Worm (Caenorhabditis elegans) whole organism, L1 larva: ENCODE measurements around the gene C56G2.22.
A peak's percentile ranks its signal among the peaks of the same experiment; 100 is the strongest.

Experiments used
- aha-1 ChIP-seq: fragments of 150-350 bp; optimal IDR thresholded peaks from 2 replicates; lab custom pipeline; 2014; ENCODE audit warnings: missing biosample characterization, missing genetic modification characterization
- alr-1 ChIP-seq: fragments of 200-800 bp; sonication (Bioruptor generic); optimal IDR thresholded peaks from 2 replicates; lab custom pipeline; 2018; ENCODE audit warnings: borderline replicate concordance, mild to moderate bottlenecking, missing genetic modification characterization, missing compliant biosample characterization
- ceh-63 ChIP-seq: fragments of 200-800 bp; sonication (Bioruptor generic); optimal IDR thresholded peaks from 2 replicates; lab custom pipeline; 2018; ENCODE audit warnings: mild to moderate bottlenecking, missing genetic modification characterization, missing compliant biosample characterization
- ceh-88 ChIP-seq: fragments of 200-800 bp; sonication (Bioruptor generic); IDR thresholded peaks from 2 replicates; pipeline ENCODE4 v1.3.6; 2022; ENCODE audit warnings: missing genetic modification characterization, missing compliant biosample characterization
- ceh-90 ChIP-seq: sonication (generic microtip); optimal IDR thresholded peaks from 2 replicates; lab custom pipeline; 2016; ENCODE audit warnings: missing genetic modification characterization, missing compliant biosample characterization
- dpl-1 ChIP-seq, 3 experiments: fragments of 150-350 bp in 2 of 3; sonication (generic microtip) in 1 of 3; optimal IDR thresholded peaks; 2 replicates each; lab custom pipeline; 2014 to 2017; ENCODE audit warnings: missing biosample characterization in 3 of 3, missing genetic modification characterization in 3 of 3, missing genetic modification reagents in 3 of 3
- efl-1 ChIP-seq, 4 experiments: fragments of 150-350 bp; optimal IDR thresholded peaks in 3 of 4; peaks in 1 of 4; 1 replicate in 1 of 4; 2 replicates in 3 of 4; lab custom pipeline; 2014; ENCODE audit warnings: missing biosample characterization in 2 of 4, missing genetic modification characterization in 2 of 4, missing genetic modification reagents in 2 of 4
- efl-3 ChIP-seq: fragments of 200-800 bp; sonication (Bioruptor generic); optimal IDR thresholded peaks from 2 replicates; lab custom pipeline; 2018; ENCODE audit warnings: mild to moderate bottlenecking, missing genetic modification characterization, missing compliant biosample characterization
- egl-13 ChIP-seq: sonication (generic microtip); optimal IDR thresholded peaks from 2 replicates; lab custom pipeline; 2016; ENCODE audit warnings: missing genotype, missing genetic modification reagents, missing genetic modification characterization, missing compliant biosample characterization
- egl-27 ChIP-seq, 2 experiments: fragments of 150-350 bp in 1 of 2; sonication (generic microtip); optimal IDR thresholded peaks; 3 replicates each; lab custom pipeline; 2017 to 2018; ENCODE audit warnings: missing biosample characterization in 2 of 2, missing genetic modification characterization in 2 of 2, missing genetic modification reagents in 2 of 2
- ets-5 ChIP-seq: fragments of 200-800 bp; sonication (Bioruptor generic); IDR thresholded peaks from 2 replicates; pipeline ENCODE4 v1.3.6; 2022; ENCODE audit warnings: missing genetic modification characterization, missing compliant biosample characterization
- fkh-8 ChIP-seq: sonication (generic microtip); optimal IDR thresholded peaks from 2 replicates; lab custom pipeline; 2016; ENCODE audit warnings: mild to moderate bottlenecking, missing genetic modification characterization, missing compliant biosample characterization
- fos-1 ChIP-seq: fragments of 150-350 bp; optimal IDR thresholded peaks from 2 replicates; lab custom pipeline; 2014; ENCODE audit warnings: missing biosample characterization, missing genetic modification characterization
- hlh-17 ChIP-seq: fragments of 200-800 bp; sonication (Bioruptor generic); optimal IDR thresholded peaks from 2 replicates; lab custom pipeline; 2018; ENCODE audit warnings: missing genetic modification characterization, mild to moderate bottlenecking, missing compliant biosample characterization, moderate library complexity, borderline replicate concordance
- hlh-4 ChIP-seq: sonication (generic microtip); optimal IDR thresholded peaks from 2 replicates; lab custom pipeline; 2016; ENCODE audit warnings: mild to moderate bottlenecking, missing genetic modification characterization, missing compliant biosample characterization
- hpl-2 ChIP-seq: fragments of 150-350 bp; optimal IDR thresholded peaks from 2 replicates; lab custom pipeline; 2014; ENCODE audit warnings: missing biosample characterization, missing genetic modification reagents, missing genetic modification characterization
- irx-1 ChIP-seq: sonication (generic microtip); optimal IDR thresholded peaks from 2 replicates; lab custom pipeline; 2016; ENCODE audit warnings: missing genetic modification characterization, missing compliant biosample characterization
- lin-13 ChIP-seq: fragments of 150-350 bp; optimal IDR thresholded peaks from 2 replicates; lab custom pipeline; 2014; ENCODE audit warnings: missing biosample characterization, missing genetic modification reagents, missing genetic modification characterization
- lin-14 ChIP-seq: fragments of 200-800 bp; sonication (Bioruptor generic); optimal IDR thresholded peaks from 2 replicates; lab custom pipeline; 2018; ENCODE audit warnings: mild to moderate bottlenecking, missing genetic modification characterization, moderate library complexity, missing compliant biosample characterization
- lin-35 ChIP-seq, 2 experiments: fragments of 150-350 bp; optimal IDR thresholded peaks; 2 replicates each; lab custom pipeline; 2014; ENCODE audit warnings: missing biosample characterization in 2 of 2, missing genetic modification characterization in 2 of 2, missing genetic modification reagents in 2 of 2
- lin-39 ChIP-seq: fragments of 150-350 bp; optimal IDR thresholded peaks from 2 replicates; lab custom pipeline; 2014; ENCODE audit warnings: missing biosample characterization, missing genetic modification reagents, missing genetic modification characterization
- mdl-1 ChIP-seq, 2 experiments: fragments of 150-350 bp; optimal IDR thresholded peaks; 2 replicates each; lab custom pipeline; 2014 to 2017; ENCODE audit warnings: missing biosample characterization in 2 of 2, missing genetic modification characterization in 2 of 2, inconsistent platforms in 1 of 2
- nhr-12 ChIP-seq: sonication (generic microtip); optimal IDR thresholded peaks from 2 replicates; lab custom pipeline; 2017; ENCODE audit warnings: missing biosample characterization, missing genetic modification characterization
- nhr-20 ChIP-seq: sonication (generic microtip); optimal IDR thresholded peaks from 2 replicates; lab custom pipeline; 2016; ENCODE audit warnings: mild to moderate bottlenecking, missing genetic modification characterization, missing compliant biosample characterization
- nhr-47 ChIP-seq: sonication (generic microtip); optimal IDR thresholded peaks from 2 replicates; lab custom pipeline; 2016; ENCODE audit warnings: mild to moderate bottlenecking, missing genetic modification characterization, moderate library complexity, missing compliant biosample characterization
- nhr-71 ChIP-seq: sonication (generic microtip); optimal IDR thresholded peaks from 2 replicates; lab custom pipeline; 2016; ENCODE audit warnings: mild to moderate bottlenecking, missing genetic modification characterization, moderate library complexity, missing compliant biosample characterization
- nhr-76 ChIP-seq: sonication (generic microtip); optimal IDR thresholded peaks from 2 replicates; lab custom pipeline; 2017; ENCODE audit warnings: missing biosample characterization, missing genetic modification characterization
- nhr-84 ChIP-seq: sonication (generic microtip); optimal IDR thresholded peaks from 2 replicates; lab custom pipeline; 2017; ENCODE audit warnings: missing biosample characterization, missing genetic modification characterization
- nhr-85 ChIP-seq: sonication (generic microtip); peaks from one replicate; lab custom pipeline; 2016; ENCODE audit warnings: missing genetic modification characterization, inconsistent platforms, missing compliant biosample characterization
- pag-3 ChIP-seq: sonication (generic microtip); optimal IDR thresholded peaks from 2 replicates; lab custom pipeline; 2017; ENCODE audit warnings: missing genetic modification characterization, mild to moderate bottlenecking, missing compliant biosample characterization, antibody characterized with exemption, borderline replicate concordance; ENCODE audit not compliant: insufficient read depth
- rnt-1 ChIP-seq: sonication (generic microtip); optimal IDR thresholded peaks from 2 replicates; lab custom pipeline; 2016; ENCODE audit warnings: mild to moderate bottlenecking, missing genetic modification characterization, moderate library complexity, missing compliant biosample characterization
- skn-1 ChIP-seq: fragments of 150-350 bp; optimal IDR thresholded peaks from 2 replicates; lab custom pipeline; 2014; ENCODE audit warnings: missing biosample characterization, missing genetic modification characterization
- snu-23 ChIP-seq: sonication (generic microtip); optimal IDR thresholded peaks from 2 replicates; lab custom pipeline; 2016; ENCODE audit warnings: missing genetic modification characterization, missing compliant biosample characterization
- sup-37 ChIP-seq: fragments of 200-800 bp; sonication (Bioruptor generic); optimal IDR thresholded peaks from 2 replicates; lab custom pipeline; 2018; ENCODE audit warnings: mild to moderate bottlenecking, missing genetic modification characterization, missing compliant biosample characterization
- unc-130 ChIP-seq: fragments of 150-350 bp; optimal IDR thresholded peaks from 2 replicates; lab custom pipeline; 2017; ENCODE audit warnings: missing biosample characterization, missing genetic modification characterization, inconsistent platforms
- unc-30 ChIP-seq: sonication (generic microtip); optimal IDR thresholded peaks from 2 replicates; lab custom pipeline; 2017; ENCODE audit warnings: missing biosample characterization, missing genetic modification characterization
- unc-86 ChIP-seq: sonication (generic microtip); optimal IDR thresholded peaks from 2 replicates; lab custom pipeline; 2016; ENCODE audit warnings: missing genetic modification characterization, missing compliant biosample characterization
- xbp-1 ChIP-seq: sonication (generic microtip); optimal IDR thresholded peaks from 2 replicates; lab custom pipeline; 2016; ENCODE audit warnings: missing genetic modification characterization, missing compliant biosample characterization
- zag-1 ChIP-seq: fragments of 150-350 bp; optimal IDR thresholded peaks from 2 replicates; lab custom pipeline; 2014; ENCODE audit warnings: missing biosample characterization, missing genetic modification characterization
- zip-4 ChIP-seq: fragments of 200-800 bp; sonication (Bioruptor generic); optimal IDR thresholded peaks from 2 replicates; lab custom pipeline; 2018; ENCODE audit warnings: mild to moderate bottlenecking, missing genetic modification characterization, moderate library complexity, missing compliant biosample characterization
- ztf-4 ChIP-seq: fragments of 150-350 bp; optimal IDR thresholded peaks from 2 replicates; lab custom pipeline; 2014; ENCODE audit warnings: missing biosample characterization, missing genetic modification characterization

The C56G2.22 gene

ce11 chrIII:6345968-6346498 lies at the start of gene C56G2.22, which contains the start of gene trmt-10C.2:
C56G2.22 (plus strand) TSS chrIII:6346448.
trmt-10C.2 (plus strand) TSS chrIII:6346281.
- TF ChIP-seq fos-1 (tag; lab: Kevin White, UChicago) = no peak
- TF ChIP-seq lin-14 (GFP tag; lab: Kevin White, UChicago) = no peak
- TF ChIP-seq nhr-84 (tag; lab: Kevin White, UChicago) = no peak
- TF ChIP-seq zag-1 (tag; lab: Kevin White, UChicago) = no peak
- TF ChIP-seq irx-1 (tag; lab: Kevin White, UChicago) = no peak
- no peak for TF ChIP-seq lin-13
- TF ChIP-seq ceh-88 (GFP tag; lab: Robert Waterston, UW) = no peak
- TF ChIP-seq hlh-4 (tag; lab: Kevin White, UChicago) = no peak
- TF ChIP-seq pag-3 (tag; lab: Kevin White, UChicago) = no peak
- TF ChIP-seq unc-86 (tag; lab: Kevin White, UChicago) = no peak
- no peak for TF ChIP-seq efl-3 (GFP tag; lab: Kevin White, UChicago)
- TF ChIP-seq nhr-47 (tag; lab: Kevin White, UChicago) = no peak
- no peak for TF ChIP-seq snu-23 (GFP tag; lab: Kevin White, UChicago)

- peak; percentile 45 for TF ChIP-seq lin-14 (GFP tag; lab: Kevin White, UChicago)
- no peak for TF ChIP-seq unc-130
- TF ChIP-seq xbp-1 (tag; lab: Kevin White, UChicago) = no peak
Measured at ce11 chrIII:6297599-6297998, 48.6 kb upstream of the C56G2.22 start.

- no peak for TF ChIP-seq egl-27 (tag; optimal IDR thresholded peaks at IDR 0.05; lab: Kevin White, UChicago)
Measured at ce11 chrIII:6298131-6298530, 48.1 kb upstream of the C56G2.22 start, which contains the start of gene F47D12.3. F47D12.3 (plus strand) TSS chrIII:6298461.

ce11 chrIII:6300297-6300696 lies 46.0 kb upstream of the C56G2.22 start:
- TF ChIP-seq fkh-8 (no peak), efl-1 (optimal IDR thresholded peaks at IDR 0.05; lab: Kevin White, UChicago) (no peak), efl-1 (GFP tag; optimal IDR thresholded peaks at IDR 0.05 in 1 of 2; lab: Kevin White, UChicago) (peak in 1 of 2 experiments; percentile 56)

- peak; percentile 81 for TF ChIP-seq rnt-1 (tag; lab: Kevin White, UChicago)
- TF ChIP-seq zag-1 (tag; lab: Kevin White, UChicago) = no peak
- TF ChIP-seq snu-23 (GFP tag; lab: Kevin White, UChicago) = peak; percentile 94
- no peak for TF ChIP-seq nhr-76 (tag; lab: Kevin White, UChicago)
- TF ChIP-seq alr-1 (tag; lab: Kevin White, UChicago) = no peak
- TF ChIP-seq hlh-17 = no peak
- peak; percentile 15 for TF ChIP-seq sup-37 (GFP tag; lab: Kevin White, UChicago)
- TF ChIP-seq hpl-2 (GFP tag; lab: Kevin White, UChicago) = no peak
- peak; percentile 20 for TF ChIP-seq lin-39
- peak; percentile 98 for TF ChIP-seq pag-3 (tag; lab: Kevin White, UChicago)
- TF ChIP-seq nhr-12 (tag; lab: Kevin White, UChicago) = no peak
- TF ChIP-seq lin-14 (GFP tag; lab: Kevin White, UChicago) = peak; percentile 96
- no peak for TF ChIP-seq hlh-4 (tag; lab: Kevin White, UChicago)
- TF ChIP-seq mdl-1 (tag; optimal IDR thresholded peaks at IDR 0.05; lab: Kevin White, UChicago) = peak; percentile 23 to 82
- TF ChIP-seq dpl-1 (GFP tag; optimal IDR thresholded peaks at IDR 0.05; lab: Kevin White, UChicago) = peak; percentile 75 to 81 (median 78)
- peak; percentile 92 for TF ChIP-seq nhr-85 (tag; lab: Kevin White, UChicago)
- peak; percentile 36 for TF ChIP-seq ztf-4 (tag; lab: Kevin White, UChicago)
- TF ChIP-seq unc-30 (tag; lab: Kevin White, UChicago) = no peak
- peak; percentile 75 for TF ChIP-seq unc-86 (tag; lab: Kevin White, UChicago)
- TF ChIP-seq lin-35 (GFP tag; optimal IDR thresholded peaks at IDR 0.05; lab: Kevin White, UChicago) = peak; percentile 78 to 84
- TF ChIP-seq efl-3 (GFP tag; lab: Kevin White, UChicago) = no peak
- TF ChIP-seq aha-1 (tag; lab: Kevin White, UChicago) = no peak
- no peak for TF ChIP-seq zip-4 (GFP tag; lab: Kevin White, UChicago)
- no peak for TF ChIP-seq ceh-63 (GFP tag; lab: Kevin White, UChicago)
- TF ChIP-seq egl-13 (tag; lab: Kevin White, UChicago) = no peak
- TF ChIP-seq ets-5 (GFP tag; lab: Robert Waterston, UW) = no peak
- peak; percentile 88 for TF ChIP-seq nhr-20 (tag; lab: Kevin White, UChicago)
- peak; percentile 70 for TF ChIP-seq skn-1 (tag; lab: Kevin White, UChicago)
- TF ChIP-seq ceh-90 = no peak
- TF ChIP-seq nhr-71 (tag; lab: Kevin White, UChicago) = peak; percentile 89
Measured at ce11 chrIII:6303114-6303647, 43.1 kb upstream of the C56G2.22 start, which contains the start of gene F47D12.9. F47D12.9 (minus strand) TSS chrIII:6303380.
